Worm (Caenorhabditis elegans) whole organism, L2 larva: ENCODE data around the gene M110.8.

ENCODE experiments used
- ZK546.5 ChIP-seq: sonication (generic microtip); optimal IDR thresholded peaks from 2 replicates; lab custom pipeline; 2017; ENCODE audit warnings: missing biosample characterization, missing genetic modification characterization
- alr-1 ChIP-seq: fragments of 150-350 bp; optimal IDR thresholded peaks from 2 replicates; lab custom pipeline; 2014; ENCODE audit warnings: missing biosample characterization, missing genetic modification characterization
- ama-1 ChIP-seq: fragments of 150-350 bp; optimal IDR thresholded peaks from 2 replicates; lab custom pipeline; 2018; ENCODE audit warnings: inconsistent platforms
- egl-27 ChIP-seq: sonication (generic microtip); optimal IDR thresholded peaks from 3 replicates; lab custom pipeline; 2017; ENCODE audit warnings: missing biosample characterization, missing genetic modification reagents, missing genetic modification characterization
- elt-3 ChIP-seq: sonication (generic microtip); optimal IDR thresholded peaks from 2 replicates; lab custom pipeline; 2017; ENCODE audit warnings: missing biosample characterization, missing genetic modification characterization
- lin-11 ChIP-seq: fragments of 150-350 bp; sonication (generic microtip); optimal IDR thresholded peaks from 2 replicates; lab custom pipeline; 2014; ENCODE audit warnings: missing biosample characterization, missing genetic modification characterization, inconsistent platforms, mixed read lengths
- lin-39 ChIP-seq: fragments of 150-350 bp; optimal IDR thresholded peaks from 2 replicates; lab custom pipeline; 2014; ENCODE audit warnings: missing biosample characterization, missing genetic modification reagents, missing genetic modification characterization
- nhr-21 ChIP-seq: fragments of 150-350 bp; optimal IDR thresholded peaks from 2 replicates; lab custom pipeline; 2014; ENCODE audit warnings: missing biosample characterization, missing genetic modification characterization
- nhr-77 ChIP-seq: fragments of 150-350 bp; optimal IDR thresholded peaks from 2 replicates; lab custom pipeline; 2014; ENCODE audit warnings: missing biosample characterization, missing genetic modification characterization
- unc-62 ChIP-seq: fragments of 150-350 bp; optimal IDR thresholded peaks from 2 replicates; lab custom pipeline; 2014; ENCODE audit warnings: missing biosample characterization, missing genetic modification reagents, missing genetic modification characterization
- zag-1 ChIP-seq: fragments of 150-350 bp; optimal IDR thresholded peaks from 2 replicates; lab custom pipeline; 2014; ENCODE audit warnings: missing biosample characterization, missing genetic modification characterization
- ztf-11 ChIP-seq: sonication (generic microtip); optimal IDR thresholded peaks from 2 replicates; lab custom pipeline; 2017; ENCODE audit warnings: missing biosample characterization, missing genetic modification characterization

DNA sequence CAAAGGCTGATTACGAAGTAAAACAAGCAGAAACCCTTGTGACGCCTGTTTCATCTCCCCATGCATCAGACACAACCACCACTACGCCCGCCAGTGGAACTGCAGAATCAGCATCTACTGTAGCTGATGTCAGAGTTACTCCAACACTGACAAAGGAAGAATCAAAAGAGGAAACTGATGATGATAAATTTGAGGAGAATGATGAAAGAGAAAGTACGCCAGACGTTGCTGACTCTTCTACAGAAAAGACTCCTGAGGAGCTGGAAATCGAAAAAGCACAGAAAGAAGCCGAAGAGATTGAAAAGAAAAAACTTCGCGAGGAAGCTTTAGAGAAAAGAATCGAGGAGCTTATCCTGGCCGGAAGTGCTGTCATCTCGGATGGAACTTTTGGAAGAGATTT, 8.9 kb upstream of the M110.8 start:
- TF ChIP-seq ama-1 (lab: Kevin White, UChicago) (no peak), egl-27 (tag; lab: Kevin White, UChicago) (no peak), ztf-11 (tag; lab: Kevin White, UChicago) (no peak), alr-1 (no peak), ZK546.5 (tag; lab: Kevin White, UChicago) (no peak), lin-39 (no peak), lin-11 (no peak), elt-3 (tag; lab: Kevin White, UChicago) (no peak), unc-62 (GFP tag; lab: Kevin White, UChicago) (no peak), nhr-21 (no peak), zag-1 (tag; lab: Kevin White, UChicago) (no peak), nhr-77 (tag; lab: Kevin White, UChicago) (no peak)
